Fruit fly (Drosophila melanogaster) whole organism, embryonic: ENCODE data around the gene CG42822.

Source experiments
- Atf6 ChIP-seq: fragments of 200-800 bp; sonication (Bioruptor generic); IDR thresholded peaks from 2 replicates; pipeline ENCODE4 v1.3.6; 2022; ENCODE audit warnings: missing biosample characterization, missing genetic modification characterization
- Awh ChIP-seq: fragments of 200-800 bp; sonication (Bioruptor generic); IDR thresholded peaks from 2 replicates; pipeline ENCODE4, ENCODE4 v1.3.6; 2022; ENCODE audit warnings: missing biosample characterization, missing genetic modification characterization
- Blimp-1 ChIP-seq: fragments of 200-800 bp; sonication (Bioruptor generic); optimal IDR thresholded peaks from 3 replicates; lab custom pipeline; 2018; ENCODE audit warnings: missing biosample characterization, missing genetic modification characterization, mild to moderate bottlenecking, moderate library complexity, missing genetic modification reagents
- CG11093 ChIP-seq: fragments of 200-800 bp; sonication (Bioruptor generic); IDR thresholded peaks from 3 replicates; pipeline ENCODE4 v1.3.6; 2022; ENCODE audit warnings: missing biosample characterization, missing genetic modification characterization
- CG11504 ChIP-seq: fragments of 200-800 bp; sonication (Bioruptor generic); optimal IDR thresholded peaks from 3 replicates; lab custom pipeline; 2019; ENCODE audit warnings: missing biosample characterization, mild to moderate bottlenecking, missing genetic modification characterization, moderate library complexity
- CG12236 ChIP-seq: fragments of 200-800 bp; sonication (Bioruptor generic); optimal IDR thresholded peaks from 2 replicates; lab custom pipeline; 2016; ENCODE audit warnings: missing biosample characterization, missing genetic modification characterization
- CG12391 ChIP-seq: fragments of 200-800 bp; sonication (Bioruptor generic); optimal IDR thresholded peaks from 3 replicates; lab custom pipeline; 2018; ENCODE audit warnings: missing biosample characterization, mild to moderate bottlenecking, missing genetic modification characterization, moderate library complexity
- CG12769 ChIP-seq: fragments of 200-800 bp; sonication (Bioruptor generic); optimal IDR thresholded peaks from 2 replicates; lab custom pipeline; 2019; ENCODE audit warnings: missing biosample characterization, mild to moderate bottlenecking, missing genetic modification characterization, moderate library complexity
- CG13624 ChIP-seq: fragments of 200-800 bp; sonication (Bioruptor generic); optimal IDR thresholded peaks from 2 replicates; lab custom pipeline; 2016; ENCODE audit warnings: missing biosample characterization, missing genetic modification characterization
- CG14710 ChIP-seq: fragments of 200-800 bp; sonication (Bioruptor generic); optimal IDR thresholded peaks from 3 replicates; lab custom pipeline; 2019; ENCODE audit warnings: missing biosample characterization, mild to moderate bottlenecking, missing genetic modification characterization, moderate library complexity
- CG15073 ChIP-seq: fragments of 200-800 bp; sonication (Bioruptor generic); optimal IDR thresholded peaks from 2 replicates; lab custom pipeline; 2016; ENCODE audit warnings: missing biosample characterization, missing genetic modification characterization
- CG15269 ChIP-seq: fragments of 200-800 bp; sonication (Bioruptor generic); optimal IDR thresholded peaks from 2 replicates; lab custom pipeline; 2018; ENCODE audit warnings: missing biosample characterization, mild to moderate bottlenecking, missing genetic modification characterization, moderate library complexity
- CG15696 ChIP-seq: fragments of 200-800 bp; sonication (Bioruptor generic); optimal IDR thresholded peaks from 2 replicates; lab custom pipeline; 2019; ENCODE audit warnings: missing biosample characterization, mild to moderate bottlenecking, missing genetic modification characterization, moderate library complexity
- CG16863 ChIP-seq: fragments of 200-800 bp; sonication (Bioruptor generic); optimal IDR thresholded peaks from 3 replicates; lab custom pipeline; 2016; ENCODE audit warnings: missing biosample characterization, missing genetic modification characterization
- CG17829 ChIP-seq: fragments of 200-800 bp; optimal IDR thresholded peaks from 2 replicates; lab custom pipeline; 2019; ENCODE audit warnings: missing biosample characterization, mild to moderate bottlenecking, missing genetic modification characterization, moderate library complexity
- CG17912 ChIP-seq: fragments of 200-800 bp; sonication (Bioruptor generic); optimal IDR thresholded peaks from 2 replicates; lab custom pipeline; 2018; ENCODE audit warnings: missing biosample characterization, mild to moderate bottlenecking, missing genetic modification characterization
- CG18619 ChIP-seq: fragments of 200-800 bp; sonication (Bioruptor generic); optimal IDR thresholded peaks from 3 replicates; lab custom pipeline; 2017; ENCODE audit warnings: missing biosample characterization, mild to moderate bottlenecking, missing genetic modification characterization
- CG3726 ChIP-seq: fragments of 200-800 bp; sonication (Bioruptor generic); IDR thresholded peaks from 3 replicates; pipeline ENCODE4, ENCODE4 v1.3.6; 2022; ENCODE audit warnings: missing biosample characterization, missing genetic modification characterization
- CG4424 ChIP-seq: fragments of 200-800 bp; sonication (Bioruptor generic); optimal IDR thresholded peaks from 3 replicates; lab custom pipeline; 2016; ENCODE audit warnings: missing biosample characterization, missing genetic modification characterization
- CG4707 ChIP-seq: fragments of 200-800 bp; sonication (Bioruptor generic); optimal IDR thresholded peaks from 2 replicates; lab custom pipeline; 2018; ENCODE audit warnings: missing biosample characterization, mild to moderate bottlenecking, missing genetic modification characterization, moderate library complexity
- CG4854 ChIP-seq: fragments of 200-800 bp; sonication (Bioruptor generic); optimal IDR thresholded peaks from 2 replicates; lab custom pipeline; 2016; ENCODE audit warnings: missing biosample characterization, missing genetic modification characterization, inconsistent platforms
- CG6854 ChIP-seq: fragments of 200-800 bp; sonication (Bioruptor generic); optimal IDR thresholded peaks from 3 replicates; lab custom pipeline; 2017; ENCODE audit warnings: missing biosample characterization, mild to moderate bottlenecking, missing genetic modification characterization
- CG7372 ChIP-seq: fragments of 200-800 bp; sonication (Bioruptor generic); IDR thresholded peaks from 2 replicates; pipeline ENCODE4 v1.3.6; 2022; ENCODE audit warnings: missing biosample characterization, missing genetic modification characterization
- CG7786 ChIP-seq: fragments of 200-800 bp; sonication (Bioruptor generic); optimal IDR thresholded peaks from 2 replicates; lab custom pipeline; 2016; ENCODE audit warnings: missing biosample characterization, missing genetic modification characterization
- D19B ChIP-seq: fragments of 200-800 bp; sonication (Bioruptor generic); optimal IDR thresholded peaks from 2 replicates; lab custom pipeline; 2017; ENCODE audit warnings: missing biosample characterization, mild to moderate bottlenecking, missing genetic modification characterization
- Dbx ChIP-seq: fragments of 200-800 bp; sonication (Bioruptor generic); IDR thresholded peaks from 3 replicates; pipeline ENCODE4 v1.3.6; 2022; ENCODE audit warnings: missing biosample characterization, missing genetic modification characterization
- Elba2 ChIP-seq: fragments of 200-800 bp; sonication (Bioruptor generic); optimal IDR thresholded peaks from 3 replicates; lab custom pipeline; 2016; ENCODE audit warnings: missing biosample characterization, missing genetic modification characterization
- H15 ChIP-seq: fragments of 200-800 bp; sonication (Bioruptor generic); IDR thresholded peaks from 3 replicates; pipeline ENCODE4 v1.3.6; 2022; ENCODE audit warnings: missing biosample characterization, missing genetic modification characterization
- HmgZ ChIP-seq: fragments of 200-800 bp; sonication (Bioruptor generic); optimal IDR thresholded peaks from 2 replicates; lab custom pipeline; 2018; ENCODE audit warnings: missing biosample characterization, mild to moderate bottlenecking, missing genetic modification characterization
- Hmr ChIP-seq: fragments of 200-800 bp; sonication (Bioruptor generic); optimal IDR thresholded peaks from 3 replicates; lab custom pipeline; 2017; ENCODE audit warnings: mild to moderate bottlenecking, missing biosample characterization, missing genetic modification reagents, missing genetic modification characterization
- Hr3 ChIP-seq: fragments of 200-800 bp; sonication (Bioruptor generic); optimal IDR thresholded peaks from 3 replicates; lab custom pipeline; 2016; ENCODE audit warnings: missing biosample characterization, missing genetic modification characterization
- Hr51 ChIP-seq, 2 experiments: fragments of 200-800 bp; sonication (Bioruptor generic); optimal IDR thresholded peaks; 2 replicates in 1 of 2; 3 replicates in 1 of 2; lab custom pipeline; 2016 to 2018; ENCODE audit warnings: missing biosample characterization in 2 of 2, missing genetic modification characterization in 2 of 2, mild to moderate bottlenecking in 1 of 2, moderate library complexity in 1 of 2
- Kr ChIP-seq: fragments of 200-800 bp; sonication (Bioruptor generic); optimal IDR thresholded peaks from 2 replicates; lab custom pipeline; 2017; ENCODE audit warnings: missing biosample characterization, mild to moderate bottlenecking, missing genetic modification characterization
- Lhr ChIP-seq: fragments of 200-800 bp; sonication (Bioruptor generic); optimal IDR thresholded peaks from 3 replicates; lab custom pipeline; 2017; ENCODE audit warnings: mild to moderate bottlenecking, missing biosample characterization, missing genetic modification reagents, missing genetic modification characterization
- Max ChIP-seq: fragments of 200-800 bp; sonication (Bioruptor generic); optimal IDR thresholded peaks from 2 replicates; lab custom pipeline; 2016; ENCODE audit warnings: missing biosample characterization, mild to moderate bottlenecking, missing genetic modification characterization
- NK7.1 ChIP-seq: fragments of 200-800 bp; sonication (Bioruptor generic); optimal IDR thresholded peaks from 3 replicates; lab custom pipeline; 2016; ENCODE audit warnings: missing biosample characterization, missing genetic modification characterization
- Sry-β ChIP-seq: fragments of 200-800 bp; sonication (Bioruptor generic); optimal IDR thresholded peaks from 2 replicates; lab custom pipeline; 2018; ENCODE audit warnings: missing biosample characterization, mild to moderate bottlenecking, missing genetic modification characterization, moderate library complexity
- Vsx1 ChIP-seq: fragments of 200-800 bp; sonication (Bioruptor generic); optimal IDR thresholded peaks from 2 replicates; lab custom pipeline; 2017; ENCODE audit warnings: missing biosample characterization, mild to moderate bottlenecking, missing genetic modification characterization, missing genetic modification reagents
- fd96Cb ChIP-seq: fragments of 200-800 bp; sonication (Bioruptor generic); optimal IDR thresholded peaks from 2 replicates; lab custom pipeline; 2018; ENCODE audit warnings: missing biosample characterization, mild to moderate bottlenecking, missing genetic modification characterization, moderate library complexity
- insv ChIP-seq, 2 experiments: fragments of 200-800 bp; sonication (Bioruptor generic); optimal IDR thresholded peaks; 3 replicates each; lab custom pipeline; 2016 to 2018; ENCODE audit warnings: missing biosample characterization in 2 of 2, missing genetic modification characterization in 2 of 2
- mam ChIP-seq: fragments of 200-800 bp; sonication (Bioruptor generic); optimal IDR thresholded peaks from 3 replicates; lab custom pipeline; 2016; ENCODE audit warnings: missing biosample characterization, missing genetic modification characterization
- nmo ChIP-seq: fragments of 200-800 bp; sonication (Bioruptor generic); optimal IDR thresholded peaks from 2 replicates; lab custom pipeline; 2018; ENCODE audit warnings: missing biosample characterization, mild to moderate bottlenecking, missing genetic modification characterization, moderate library complexity
- ranshi ChIP-seq: fragments of 200-800 bp; sonication (Bioruptor generic); IDR thresholded peaks from 2 replicates; pipeline ENCODE4 v1.3.6; 2022; ENCODE audit warnings: missing biosample characterization, missing genetic modification characterization
- salm ChIP-seq: fragments of 200-800 bp; sonication (Bioruptor generic); optimal IDR thresholded peaks from 2 replicates; lab custom pipeline; 2018; ENCODE audit warnings: missing biosample characterization, mild to moderate bottlenecking, missing genetic modification characterization
- sc ChIP-seq, 3 experiments: fragments of >200 bp in 2 of 3; fragments of 200-800 bp in 1 of 3; sonication (Bioruptor generic) in 1 of 3; optimal IDR thresholded peaks; 2 replicates in 2 of 3; 3 replicates in 1 of 3; lab custom pipeline; 2017; ENCODE audit warnings: mild to moderate bottlenecking in 1 of 3, missing biosample characterization in 1 of 3, missing genetic modification characterization in 1 of 3, missing genetic modification reagents in 1 of 3
- stwl ChIP-seq: fragments of 200-800 bp; sonication (Bioruptor generic); optimal IDR thresholded peaks from 3 replicates; lab custom pipeline; 2018; ENCODE audit warnings: missing biosample characterization, mild to moderate bottlenecking, missing genetic modification characterization, moderate library complexity
- zen ChIP-seq: fragments of 200-800 bp; sonication (Bioruptor generic); optimal IDR thresholded peaks from 3 replicates; lab custom pipeline; 2018; ENCODE audit warnings: missing biosample characterization, mild to moderate bottlenecking, missing genetic modification characterization, moderate library complexity
- zfh2 ChIP-seq: fragments of 200-800 bp; sonication (Bioruptor generic); optimal IDR thresholded peaks from 2 replicates; lab custom pipeline; 2016; ENCODE audit warnings: missing biosample characterization, missing genetic modification characterization

The CG42822 gene

dm6 chr3R:17385329-17386019, 28.2 kb upstream of the CG42822 start (continued):
- TF ChIP-seq CG15696 (tag; lab: Kevin White, UChicago) (peak; percentile 0), CG12236 (no peak), Max (GFP tag; lab: Kevin White, UChicago) (peak; percentile 47), HmgZ (tag; lab: Kevin White, UChicago) (peak; percentile 65), H15 (peak; percentile 43; the same call in 1 of the 3 replicates), CG15073 (no peak), fd96Cb (tag; lab: Kevin White, UChicago) (peak; percentile 30), CG3726 (GFP tag; lab: Robert Waterston, UW) (no peak), Hmr (GFP tag; lab: Kevin White, UChicago) (peak; percentile 83), CG11504 (tag; lab: Kevin White, UChicago) (peak; percentile 71), CG15269 (tag; lab: Kevin White, UChicago) (peak; percentile 75), CG18619 (GFP tag; lab: Kevin White, UChicago) (no peak), CG17912 (GFP tag; lab: Kevin White, UChicago) (peak; percentile 57), CG17829 (peak; percentile 56), ranshi (GFP tag; lab: Robert Waterston, UW) (peak; percentile 14; the same call in 1 of the 2 replicates), NK7.1 (GFP tag; lab: Kevin White, UChicago) (peak; percentile 17), mam (peak; percentile 84), CG14710 (tag; lab: Kevin White, UChicago) (peak; percentile 64), CG7786 (GFP tag; lab: Kevin White, UChicago) (peak; percentile 45), D19B (GFP tag; lab: Kevin White, UChicago) (no peak), Elba2 (GFP tag; lab: Kevin White, UChicago) (peak; percentile 34), CG12391 (tag; lab: Kevin White, UChicago) (peak; percentile 56), salm (no peak), Awh (no peak), CG16863 (GFP tag; lab: Kevin White, UChicago) (peak; percentile 46), CG12769 (tag; lab: Kevin White, UChicago) (peak; percentile 64), CG4854 (GFP tag; lab: Kevin White, UChicago) (peak; percentile 19), CG4424 (GFP tag; lab: Kevin White, UChicago) (peak; percentile 22), CG7372 (peak; percentile 31; the same call in 1 of the 2 replicates), Vsx1 (GFP tag; lab: Kevin White, UChicago) (peak; percentile 95), Dbx (GFP tag; lab: Robert Waterston, UW) (peak; percentile 79), nmo (GFP tag; lab: Kevin White, UChicago) (peak; percentile 35), insv (GFP tag; optimal IDR thresholded peaks at IDR 0.05; lab: Kevin White, UChicago) (peak in 1 of 2 experiments; percentile 36), CG4707 (no peak), CG6854 (peak; percentile 60), Lhr (peak; percentile 75), stwl (tag; lab: Kevin White, UChicago) (peak; percentile 97), zfh2 (peak; percentile 61), CG13624 (GFP tag; lab: Kevin White, UChicago) (peak; percentile 80), Hr3 (peak; percentile 2), CG11093 (GFP tag; lab: Robert Waterston, UW) (peak; percentile 46; the same call in 1 of the 3 replicates), zen (peak; percentile 21), Blimp-1 (GFP tag; lab: Kevin White, UChicago) (peak; percentile 21), Sry-β (GFP tag; lab: Kevin White, UChicago) (no peak), Hr51 (GFP tag; optimal IDR thresholded peaks at IDR 0.05; lab: Kevin White, UChicago) (peak; percentile 65 to 72), Atf6 (GFP tag; lab: Robert Waterston, UW) (peak; percentile 80), Kr (GFP tag; lab: Kevin White, UChicago) (no peak), sc (optimal IDR thresholded peaks at IDR 0.05; lab: Kevin White, UChicago) (no peak), sc (GFP tag; optimal IDR thresholded peaks at IDR 0.05; lab: Kevin White, UChicago) (no peak)
